Worm (Caenorhabditis elegans): ENCODE measurements around the gene ZC239.21.
"Not testable (repeated sequence)": the region's sequence is repeated elsewhere in the genome, so short reads cannot be mapped to it uniquely, and the experiment has no call there.

ZC239.21 gene

ce11 chrII:3201242-3201641 is 5.5 kb upstream of the ZC239.21 start, which contains the start of gene sri-48:
Gene sri-48, minus strand, starts transcription at chrII:3201342.
- TF ChIP-seq dmd-8 (GFP tag; IDR thresholded peaks at IDR 0.05); Y105C5A.15 (GFP tag; IDR thresholded peaks at IDR 0.05); ztf-11 (tag; optimal IDR thresholded peaks at IDR 0.05): not testable (repeated sequence)

DNA sequence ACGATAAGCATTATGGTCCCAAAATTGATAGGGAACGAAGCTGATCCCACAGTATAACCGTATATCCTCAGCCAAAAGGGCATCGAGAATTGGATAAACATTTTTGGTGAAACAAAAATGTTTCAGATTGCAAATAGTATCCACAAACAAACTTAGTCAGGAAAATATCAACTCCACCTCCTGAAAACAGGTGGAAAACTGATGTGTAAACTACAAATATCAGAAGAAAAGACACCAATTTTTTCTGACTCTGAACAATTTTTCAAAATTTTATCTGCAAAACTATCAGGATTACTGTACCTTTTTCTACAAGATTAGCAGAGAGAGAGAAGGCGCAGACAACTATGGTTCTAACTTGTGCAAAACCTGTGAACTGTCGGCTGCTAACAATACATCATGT is 4.2 kb upstream of the ZC239.21 start, which contains the start of gene sri-53:
Gene sri-53 (minus strand): TSS at position 101 of the 400 bp plus-strand sequence.
- no peak for TF ChIP-seq daf-8 (GFP tag; IDR thresholded peaks at IDR 0.05)
- TF ChIP-seq zip-11 (GFP tag; IDR thresholded peaks at IDR 0.05) = no peak
- no peak for TF ChIP-seq nhr-76 (tag; optimal IDR thresholded peaks at IDR 0.05)
- TF ChIP-seq D1046.2 (GFP tag; IDR thresholded peaks at IDR 0.05) = no peak
- TF ChIP-seq pqm-1 (tag; optimal IDR thresholded peaks at IDR 0.05) = no peak
- no peak for TF ChIP-seq mes-2 (tag; optimal IDR thresholded peaks at IDR 0.05; ENCODE audit: poor library complexity, severe bottlenecking)
- TF ChIP-seq hlh-11 (tag; optimal IDR thresholded peaks at IDR 0.05) = no peak
- TF ChIP-seq zag-1 (tag; optimal IDR thresholded peaks at IDR 0.05) = no peak
- TF ChIP-seq unc-62 (GFP tag; optimal IDR thresholded peaks at IDR 0.05 in 1 of 2) = no peak
- no peak for TF ChIP-seq unc-62 (tag; optimal IDR thresholded peaks at IDR 0.05)
- TF ChIP-seq nhr-25 (tag; optimal IDR thresholded peaks at IDR 0.05; ENCODE audit: borderline replicate concordance, insufficient read depth) = no peak
- TF ChIP-seq nhr-111 (GFP tag; optimal IDR thresholded peaks at IDR 0.05) = no peak
- no peak for TF ChIP-seq ZK546.5 (tag; optimal IDR thresholded peaks at IDR 0.05)
- no peak for TF ChIP-seq T20F7.1 (GFP tag; optimal IDR thresholded peaks at IDR 0.05)
- no peak for TF ChIP-seq R02D3.7 (tag; optimal IDR thresholded peaks at IDR 0.05)
- no peak for TF ChIP-seq nhr-77 (tag; optimal IDR thresholded peaks at IDR 0.05)
- TF ChIP-seq mxl-3 (GFP tag; optimal IDR thresholded peaks at IDR 0.05) = no peak
- TF ChIP-seq tra-1 (GFP tag; IDR thresholded peaks at IDR 0.05) = no peak
- TF ChIP-seq ceh-20 (GFP tag; IDR thresholded peaks at IDR 0.05) = no peak
- no peak for TF ChIP-seq nhr-237 (tag; optimal IDR thresholded peaks at IDR 0.05)
- TF ChIP-seq ama-1 (optimal IDR thresholded peaks at IDR 0.05) = no peak

ce11 chrII:3203415-3203814 is 3.3 kb upstream of the ZC239.21 start, which contains the start of gene sri-50:
Gene sri-50, plus strand, starts transcription at chrII:3203715.
- no peak for TF ChIP-seq arid-1 (GFP tag; conservative IDR thresholded peaks at IDR 0.05)
- peak; percentile 5 for TF ChIP-seq aha-1 (tag)

ce11 chrII:3208679-3209078 is 1.9 kb downstream of the ZC239.21 start, which contains the start of gene sdz-35:
Gene sdz-35, minus strand, starts transcription at chrII:3208779.
- TF ChIP-seq mxl-2 (GFP tag; conservative IDR thresholded peaks at IDR 0.05) (no peak), mxl-3 (GFP tag; optimal IDR thresholded peaks at IDR 0.05) (no peak), dmd-9 (GFP tag; IDR thresholded peaks at IDR 0.05) (no peak), lin-13 (GFP tag; optimal IDR thresholded peaks at IDR 0.05) (no peak), D1046.2 (GFP tag; IDR thresholded peaks at IDR 0.05) (no peak), lin-39 (tag; optimal IDR thresholded peaks at IDR 0.05) (no peak), jun-1 (tag; optimal IDR thresholded peaks at IDR 0.05) (no peak)

DNA sequence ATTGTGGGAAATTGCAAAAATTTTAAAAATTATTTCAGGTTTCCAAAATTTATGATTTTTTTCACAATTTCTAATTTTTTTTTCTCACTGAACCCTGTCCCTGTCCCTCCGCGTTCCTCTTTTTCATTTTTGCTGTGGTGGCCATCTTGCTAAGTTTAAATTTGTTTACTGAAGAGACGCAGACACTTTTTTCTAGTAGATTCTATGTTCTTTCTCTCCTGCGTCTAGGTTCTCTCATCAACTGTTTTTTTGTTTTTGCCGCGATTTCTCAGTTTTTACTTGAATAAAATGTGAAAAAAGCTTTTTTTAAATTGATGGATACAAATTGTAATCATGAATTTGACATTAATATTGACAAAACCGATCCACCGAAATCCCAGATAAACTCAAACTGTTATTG is 2.5 kb downstream of the ZC239.21 start, which contains the start of gene ZC239.6:
Gene ZC239.6 (plus strand): TSS at position 381 of the 400 bp plus-strand sequence.
- TF ChIP-seq zip-11 (GFP tag; IDR thresholded peaks at IDR 0.05) (no peak), gei-8 (GFP tag; optimal IDR thresholded peaks at IDR 0.05) (no peak), ceh-28 (tag; optimal IDR thresholded peaks at IDR 0.05) (no peak), ama-1 (optimal IDR thresholded peaks at IDR 0.05) (no peak), ceh-44 (GFP tag; IDR thresholded peaks at IDR 0.05) (no peak), arid-1 (GFP tag; conservative IDR thresholded peaks at IDR 0.05) (no peak), daf-16 (GFP tag; optimal IDR thresholded peaks at IDR 0.05) (peak in 1 of 2 experiments; percentile 68), daf-16 (tag; optimal IDR thresholded peaks at IDR 0.05) (no peak), pqm-1 (tag; optimal IDR thresholded peaks at IDR 0.05) (no peak), T26A8.4 (GFP tag; IDR thresholded peaks at IDR 0.05) (no peak), daf-19 (GFP tag; conservative IDR thresholded peaks at IDR 0.05) (no peak), nhr-48 (tag; optimal IDR thresholded peaks at IDR 0.05) (no peak), nhr-25 (tag; optimal IDR thresholded peaks at IDR 0.05; ENCODE audit: borderline replicate concordance, insufficient read depth) (no peak), hmg-1.1 (GFP tag; IDR thresholded peaks at IDR 0.05) (0 out of 2 replicates have a peak, but pooled peaks have one; percentile 22), R02D3.7 (tag; optimal IDR thresholded peaks at IDR 0.05) (no peak), zag-1 (tag; optimal IDR thresholded peaks at IDR 0.05) (no peak), attf-4 (tag; optimal IDR thresholded peaks at IDR 0.05) (no peak), nhr-11 (tag; optimal IDR thresholded peaks at IDR 0.05) (no peak), nhr-42 (GFP tag; IDR thresholded peaks at IDR 0.05) (no peak), unc-62 (GFP tag; optimal IDR thresholded peaks at IDR 0.05 in 1 of 2) (no peak), unc-62 (tag; optimal IDR thresholded peaks at IDR 0.05) (no peak), lsy-2 (tag; optimal IDR thresholded peaks at IDR 0.05) (no peak), sdz-12 (GFP tag; optimal IDR thresholded peaks at IDR 0.05) (no peak)

All from whole organism, L4 larva.